Worm (Caenorhabditis elegans) whole organism, L3 larva: ENCODE results near the gene mrpl-21.

Experiments used
- R02D3.7 ChIP-seq: fragments of 150-350 bp; optimal IDR thresholded peaks from 2 replicates; lab custom pipeline; 2014; ENCODE audit warnings: missing biosample characterization, missing genetic modification characterization
- ZK546.5 ChIP-seq: sonication (generic microtip); optimal IDR thresholded peaks from 2 replicates; lab custom pipeline; 2017; ENCODE audit warnings: missing biosample characterization, missing genetic modification characterization
- aly-2 ChIP-seq: fragments of 150-350 bp; optimal IDR thresholded peaks from 2 replicates; lab custom pipeline; 2014; ENCODE audit warnings: missing biosample characterization, missing genetic modification characterization
- ama-1 ChIP-seq: fragments of 150-350 bp; optimal IDR thresholded peaks from 2 replicates; lab custom pipeline; 2018
- ceh-28 ChIP-seq: fragments of 150-350 bp; optimal IDR thresholded peaks from 2 replicates; lab custom pipeline; 2014; ENCODE audit warnings: missing biosample characterization, missing genetic modification reagents, missing genetic modification characterization
- ceh-82 ChIP-seq: fragments of 150-350 bp; optimal IDR thresholded peaks from 2 replicates; lab custom pipeline; 2014; ENCODE audit warnings: missing biosample characterization, missing genetic modification characterization
- ceh-9 ChIP-seq: sonication (generic microtip); optimal IDR thresholded peaks from 2 replicates; lab custom pipeline; 2018; ENCODE audit warnings: missing biosample characterization, missing genetic modification characterization
- daf-12 ChIP-seq: fragments of 150-350 bp; optimal IDR thresholded peaks from 2 replicates; lab custom pipeline; 2014; ENCODE audit warnings: missing biosample characterization, missing genetic modification reagents, missing genetic modification characterization
- egl-27 ChIP-seq: sonication (generic microtip); optimal IDR thresholded peaks from 4 replicates; lab custom pipeline; 2017; ENCODE audit warnings: missing biosample characterization, missing genetic modification reagents, missing genetic modification characterization
- elt-1 ChIP-seq: fragments of 150-350 bp; optimal IDR thresholded peaks from 2 replicates; lab custom pipeline; 2014; ENCODE audit warnings: missing biosample characterization, missing genetic modification characterization
- elt-2 ChIP-seq: sonication (generic microtip); optimal IDR thresholded peaks from 2 replicates; lab custom pipeline; 2016; ENCODE audit warnings: missing genetic modification reagents, mild to moderate bottlenecking, missing genetic modification characterization, missing compliant biosample characterization
- elt-3 ChIP-seq, 3 experiments: fragments of 150-350 bp in 1 of 3; sonication (generic microtip) in 2 of 3; optimal IDR thresholded peaks; 2 replicates in 2 of 3; 4 replicates in 1 of 3; lab custom pipeline; 2014 to 2017; ENCODE audit warnings: missing biosample characterization in 3 of 3, missing genetic modification characterization in 3 of 3
- fkh-2 ChIP-seq: fragments of 150-350 bp; optimal IDR thresholded peaks from 2 replicates; lab custom pipeline; 2014; ENCODE audit warnings: missing biosample characterization, missing genetic modification reagents, missing genetic modification characterization
- fos-1 ChIP-seq: fragments of 150-350 bp; optimal IDR thresholded peaks from 2 replicates; lab custom pipeline; 2014; ENCODE audit warnings: missing biosample characterization, missing genetic modification characterization
- lin-15B ChIP-seq: fragments of 150-350 bp; optimal IDR thresholded peaks from 2 replicates; lab custom pipeline; 2014; ENCODE audit warnings: missing biosample characterization, missing genetic modification characterization
- lin-39 ChIP-seq: fragments of 150-350 bp; optimal IDR thresholded peaks from 2 replicates; lab custom pipeline; 2018; ENCODE audit warnings: missing biosample characterization, missing genetic modification reagents, missing genetic modification characterization
- lsy-12 ChIP-seq: sonication (generic microtip); optimal IDR thresholded peaks from 2 replicates; lab custom pipeline; 2016; ENCODE audit warnings: mild to moderate bottlenecking, missing genetic modification characterization, missing compliant biosample characterization
- mdl-1 ChIP-seq: fragments of 150-350 bp; optimal IDR thresholded peaks from 2 replicates; lab custom pipeline; 2014; ENCODE audit warnings: missing biosample characterization, missing genetic modification characterization
- mml-1 ChIP-seq: fragments of 150-350 bp; sonication (generic microtip); optimal IDR thresholded peaks from 3 replicates; lab custom pipeline; 2014; ENCODE audit warnings: missing biosample characterization, missing genetic modification characterization
- nfya-1 ChIP-seq: sonication (generic microtip); optimal IDR thresholded peaks from 2 replicates; lab custom pipeline; 2017; ENCODE audit warnings: missing genetic modification characterization, mild to moderate bottlenecking, missing compliant biosample characterization, antibody characterized with exemption, moderate library complexity; ENCODE audit not compliant: insufficient read depth
- nhr-11 ChIP-seq: fragments of 150-350 bp; optimal IDR thresholded peaks from 2 replicates; lab custom pipeline; 2014; ENCODE audit warnings: missing biosample characterization, missing genetic modification characterization
- nhr-23 ChIP-seq: fragments of 150-350 bp; optimal IDR thresholded peaks from 2 replicates; lab custom pipeline; 2014; ENCODE audit warnings: missing biosample characterization, missing genetic modification reagents, missing genetic modification characterization
- nhr-237 ChIP-seq: fragments of 150-350 bp; optimal IDR thresholded peaks from 2 replicates; lab custom pipeline; 2014; ENCODE audit warnings: missing biosample characterization, missing genetic modification characterization
- nhr-25 ChIP-seq: sonication (generic microtip); optimal IDR thresholded peaks from 2 replicates; lab custom pipeline; 2017; ENCODE audit warnings: missing biosample characterization, missing genetic modification characterization
- nhr-28 ChIP-seq: fragments of 150-350 bp; optimal IDR thresholded peaks from 2 replicates; lab custom pipeline; 2014; ENCODE audit warnings: missing biosample characterization, missing genetic modification characterization
- nhr-43 ChIP-seq: sonication (generic microtip); optimal IDR thresholded peaks from 2 replicates; lab custom pipeline; 2016; ENCODE audit warnings: mild to moderate bottlenecking, missing genetic modification characterization, missing compliant biosample characterization; ENCODE audit not compliant: poor library complexity, severe bottlenecking
- nhr-76 ChIP-seq: fragments of 150-350 bp; sonication (generic microtip); optimal IDR thresholded peaks from 5 replicates; lab custom pipeline; 2014; ENCODE audit warnings: missing biosample characterization, missing genetic modification characterization
- pha-4 ChIP-seq: fragments of 150-350 bp; optimal IDR thresholded peaks from 2 replicates; lab custom pipeline; 2014; ENCODE audit warnings: missing biosample characterization, missing genetic modification reagents, missing genetic modification characterization
- tbx-2 ChIP-seq: sonication (generic microtip); optimal IDR thresholded peaks from 2 replicates; lab custom pipeline; 2016; ENCODE audit warnings: mild to moderate bottlenecking, missing genetic modification characterization, missing compliant biosample characterization
- unc-39 ChIP-seq: sonication (generic microtip); optimal IDR thresholded peaks from 4 replicates; lab custom pipeline; 2017; ENCODE audit warnings: missing biosample characterization, missing genetic modification characterization
- unc-62 ChIP-seq: fragments of 150-350 bp; sonication (generic microtip); optimal IDR thresholded peaks from 4 replicates; lab custom pipeline; 2014; ENCODE audit warnings: missing biosample characterization, missing genetic modification reagents, missing genetic modification characterization
- ztf-11 ChIP-seq: fragments of 150-350 bp; optimal IDR thresholded peaks from 2 replicates; lab custom pipeline; 2014; ENCODE audit warnings: missing biosample characterization, missing genetic modification characterization

Gene mrpl-21

ce11 chrIII:4280215-4281173 is 37.1 kb upstream of the mrpl-21 start, which contains the start of gene sup-26:
sup-26 (minus strand) TSS chrIII:4280224.
- TF ChIP-seq mml-1 (tag; lab: Kevin White, UChicago) (no peak), nfya-1 (tag; lab: Kevin White, UChicago) (no peak), egl-27 (no peak), elt-3 (tag; optimal IDR thresholded peaks at IDR 0.05; lab: Kevin White, UChicago) (peak in 1 of 3 experiments; percentile 45), nhr-25 (peak; percentile 41), pha-4 (tag; lab: Kevin White, UChicago) (peak; percentile 38), nhr-23 (tag; lab: Kevin White, UChicago) (peak; percentile 44), mdl-1 (tag; lab: Kevin White, UChicago) (peak; percentile 2), lin-39 (tag; lab: Kevin White, UChicago) (peak; percentile 23), ama-1 (lab: Kevin White, UChicago) (peak; percentile 7), tbx-2 (no peak), unc-39 (tag; lab: Kevin White, UChicago) (no peak), nhr-11 (tag; lab: Kevin White, UChicago) (no peak)

DNA sequence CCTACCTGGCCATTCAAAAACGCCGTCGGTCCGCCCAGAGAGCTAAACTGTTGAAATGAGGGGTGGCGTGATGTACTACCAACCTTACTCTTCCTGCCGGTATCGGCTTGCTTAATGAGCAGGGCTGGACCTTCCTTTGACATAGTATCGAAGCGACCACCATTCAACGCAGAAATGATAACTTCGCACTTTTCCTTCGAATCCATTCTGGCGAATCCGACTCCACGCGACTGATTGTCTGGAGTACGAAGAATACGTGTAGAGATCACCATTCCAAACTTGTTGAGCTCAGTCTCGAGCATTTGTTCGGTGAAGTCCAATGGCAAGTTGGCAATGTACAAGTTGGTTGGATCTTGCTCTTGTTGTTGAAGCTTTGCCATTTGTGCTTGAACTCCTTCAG is 34.8 kb upstream of the mrpl-21 start:
- TF ChIP-seq fos-1, result no peak
- no peak for TF ChIP-seq ZK546.5 (tag; lab: Kevin White, UChicago)
- no peak for TF ChIP-seq pha-4 (tag; lab: Kevin White, UChicago)
- TF ChIP-seq unc-39 (tag; lab: Kevin White, UChicago), result no peak
- no peak for TF ChIP-seq elt-3 (tag; optimal IDR thresholded peaks at IDR 0.05; lab: Kevin White, UChicago)
- TF ChIP-seq mdl-1 (tag; lab: Kevin White, UChicago), result no peak
- TF ChIP-seq ztf-11 (tag; lab: Kevin White, UChicago), result no peak
- TF ChIP-seq nhr-11 (tag; lab: Kevin White, UChicago), result no peak
- no peak for TF ChIP-seq lsy-12 (tag; lab: Kevin White, UChicago)
- TF ChIP-seq lin-15B (tag; lab: Kevin White, UChicago), result no peak

ce11 chrIII:4277762-4278161 is 34.4 kb upstream of the mrpl-21 start:
- TF ChIP-seq ceh-82 (tag; lab: Kevin White, UChicago) (no peak), ceh-28 (tag; lab: Kevin White, UChicago) (no peak)

ce11 chrIII:4276277-4276676 is 32.9 kb upstream of the mrpl-21 start:
- TF ChIP-seq R02D3.7 (no peak), ceh-9 (tag; lab: Kevin White, UChicago) (no peak), daf-12 (no peak), tbx-2 (no peak), lin-15B (tag; lab: Kevin White, UChicago) (no peak), egl-27 (no peak), nhr-28 (no peak), fos-1 (no peak), fkh-2 (tag; lab: Kevin White, UChicago) (no peak), elt-2 (tag; lab: Kevin White, UChicago) (no peak), nhr-43 (no peak), unc-62 (no peak), aly-2 (tag; lab: Kevin White, UChicago) (no peak), ceh-82 (tag; lab: Kevin White, UChicago) (no peak), nhr-237 (no peak), lsy-12 (tag; lab: Kevin White, UChicago) (no peak), ama-1 (lab: Kevin White, UChicago) (no peak), nhr-76 (tag; lab: Kevin White, UChicago) (no peak)

ce11 chrIII:4275704-4276103 is 32.3 kb upstream of the mrpl-21 start:
- TF ChIP-seq nhr-23 (tag; lab: Kevin White, UChicago) (no peak), lin-15B (tag; lab: Kevin White, UChicago) (peak; percentile 17), nfya-1 (tag; lab: Kevin White, UChicago) (peak; percentile 98), fos-1 (no peak), elt-1 (tag; lab: Kevin White, UChicago) (no peak), nhr-28 (no peak)
